Worm (Caenorhabditis elegans): ENCODE measurements around the gene nhr-11.

The nhr-11 gene

ce11 chrIV:9093932-9094331 is 24.1 kb downstream of the nhr-11 start, which contains the start of gene lpl-1:
Gene lpl-1, minus strand, starts transcription at chrIV:9094032.
- TF ChIP-seq fkh-6 (tag; optimal IDR thresholded peaks at IDR 0.05) (no peak), pha-4 (tag; optimal IDR thresholded peaks at IDR 0.05) (no peak), ceh-9 (tag; optimal IDR thresholded peaks at IDR 0.05) (no peak), elt-4 (tag; optimal IDR thresholded peaks at IDR 0.05) (no peak), hlh-6 (tag; optimal IDR thresholded peaks at IDR 0.05) (no peak), ceh-19 (GFP tag; optimal IDR thresholded peaks at IDR 0.05) (no peak), madf-2 (tag; optimal IDR thresholded peaks at IDR 0.05) (no peak), odd-2 (tag; optimal IDR thresholded peaks at IDR 0.05) (no peak), ceh-2 (tag; optimal IDR thresholded peaks at IDR 0.05) (no peak), ceh-45 (GFP tag; IDR thresholded peaks at IDR 0.05) (no peak), ceh-30 (tag; optimal IDR thresholded peaks at IDR 0.05) (no peak), pax-1 (tag; optimal IDR thresholded peaks at IDR 0.05) (no peak), unc-55 (GFP tag; optimal IDR thresholded peaks at IDR 0.05) (no peak)

- TF ChIP-seq hlh-30 (tag; optimal IDR thresholded peaks at IDR 0.05; ENCODE audit: insufficient read depth): no peak
- TF ChIP-seq unc-55 (GFP tag; optimal IDR thresholded peaks at IDR 0.05): no peak
- TF ChIP-seq ceh-19 (GFP tag; optimal IDR thresholded peaks at IDR 0.05): no peak
- no peak for TF ChIP-seq elt-2 (tag; optimal IDR thresholded peaks at IDR 0.05)
- TF ChIP-seq pros-1 (tag; optimal IDR thresholded peaks at IDR 0.05): no peak
- no peak for TF ChIP-seq tbx-2 (tag; optimal IDR thresholded peaks at IDR 0.05)
- TF ChIP-seq fkh-6 (tag; optimal IDR thresholded peaks at IDR 0.05): no peak
- no peak for TF ChIP-seq ref-2 (tag; optimal IDR thresholded peaks at IDR 0.05)
- TF ChIP-seq hlh-6 (tag; optimal IDR thresholded peaks at IDR 0.05): no peak
- TF ChIP-seq npax-4 (tag; optimal IDR thresholded peaks at IDR 0.05): no peak
- TF ChIP-seq unc-86 (tag; optimal IDR thresholded peaks at IDR 0.05): no peak
- no peak for TF ChIP-seq K02D7.2 (tag; optimal IDR thresholded peaks at IDR 0.05)
- no peak for TF ChIP-seq ceh-2 (tag; optimal IDR thresholded peaks at IDR 0.05)
- TF ChIP-seq sox-2 (GFP tag; IDR thresholded peaks at IDR 0.05): no peak
Observed at ce11 chrIV:9094356-9094755, 24.6 kb downstream of the nhr-11 start, which contains the start of gene mrpl-42. Gene mrpl-42, minus strand, starts transcription at chrIV:9094456.

ce11 chrIV:9095553-9095952 is 25.8 kb downstream of the nhr-11 start, which contains the start of gene icln-1:
Gene icln-1, minus strand, starts transcription at chrIV:9095653.
- no peak for TF ChIP-seq pha-4 (tag; optimal IDR thresholded peaks at IDR 0.05)
- no peak for TF ChIP-seq ztf-16 (tag; optimal IDR thresholded peaks at IDR 0.05)
- no peak for TF ChIP-seq elt-2 (tag; optimal IDR thresholded peaks at IDR 0.05)
- TF ChIP-seq npax-4 (tag; optimal IDR thresholded peaks at IDR 0.05): no peak
- TF ChIP-seq sox-4 (tag; optimal IDR thresholded peaks at IDR 0.05): no peak
- TF ChIP-seq ceh-24 (tag; optimal IDR thresholded peaks at IDR 0.05): no peak
- no peak for TF ChIP-seq ceh-22 (tag; optimal IDR thresholded peaks at IDR 0.05)
- no peak for TF ChIP-seq fkh-10 (GFP tag; optimal IDR thresholded peaks at IDR 0.05)
- no peak for TF ChIP-seq hlh-13 (GFP tag; optimal IDR thresholded peaks at IDR 0.05)
- TF ChIP-seq hlh-15 (tag; optimal IDR thresholded peaks at IDR 0.05): no peak
- TF ChIP-seq lim-6 (tag; optimal IDR thresholded peaks at IDR 0.05): no peak
- no peak for TF ChIP-seq sox-2 (GFP tag; IDR thresholded peaks at IDR 0.05)
- no peak for TF ChIP-seq ceh-6 (GFP tag; optimal IDR thresholded peaks at IDR 0.05)
- TF ChIP-seq pros-1 (tag; optimal IDR thresholded peaks at IDR 0.05): no peak
- no peak for TF ChIP-seq ceh-19 (GFP tag; optimal IDR thresholded peaks at IDR 0.05)

ce11 chrIV:9096160-9096879 is 26.5 kb downstream of the nhr-11 start, which contains the start of the genes znf-706 and cpna-3:
Gene znf-706, minus strand, starts transcription at chrIV:9096231.
Gene cpna-3, plus strand, starts transcription at chrIV:9096842.
- TF ChIP-seq hlh-6 (tag; optimal IDR thresholded peaks at IDR 0.05) (no peak), nhr-232 (tag; optimal IDR thresholded peaks at IDR 0.05) (no peak), hlh-30 (tag; optimal IDR thresholded peaks at IDR 0.05; ENCODE audit: insufficient read depth) (peak; percentile 38), ceh-30 (tag; optimal IDR thresholded peaks at IDR 0.05) (no peak), ceh-34 (tag; optimal IDR thresholded peaks at IDR 0.05) (peak; percentile 18)

- TF ChIP-seq fkh-6 (tag; optimal IDR thresholded peaks at IDR 0.05): no peak
- no peak for TF ChIP-seq rnt-1 (tag; optimal IDR thresholded peaks at IDR 0.05)
- TF ChIP-seq unc-42 (tag; optimal IDR thresholded peaks at IDR 0.05): no peak
- no peak for TF ChIP-seq K02D7.2 (tag; optimal IDR thresholded peaks at IDR 0.05)
- no peak for TF ChIP-seq ceh-24 (tag; optimal IDR thresholded peaks at IDR 0.05)
- TF ChIP-seq ceh-9 (tag; optimal IDR thresholded peaks at IDR 0.05): no peak
- TF ChIP-seq madf-2 (tag; optimal IDR thresholded peaks at IDR 0.05): no peak
- no peak for TF ChIP-seq elt-4 (tag; optimal IDR thresholded peaks at IDR 0.05)
- TF ChIP-seq tbx-7 (tag; optimal IDR thresholded peaks at IDR 0.05): no peak
- TF ChIP-seq ahr-1 (tag; optimal IDR thresholded peaks at IDR 0.05): no peak
- TF ChIP-seq ceh-6 (GFP tag; optimal IDR thresholded peaks at IDR 0.05): no peak
- TF ChIP-seq dve-1 (tag; optimal IDR thresholded peaks at IDR 0.05): no peak
- no peak for TF ChIP-seq ceh-45 (GFP tag; IDR thresholded peaks at IDR 0.05)
- TF ChIP-seq ceh-14 (tag; optimal IDR thresholded peaks at IDR 0.05): no peak
- TF ChIP-seq pha-4 (tag; optimal IDR thresholded peaks at IDR 0.05): no peak
- no peak for TF ChIP-seq sox-4 (tag; optimal IDR thresholded peaks at IDR 0.05)
- TF ChIP-seq ceh-22 (tag; optimal IDR thresholded peaks at IDR 0.05): no peak
Observed at ce11 chrIV:9098942-9099341, 29.1 kb downstream of the nhr-11 start, which contains the start of gene gldi-10. Gene gldi-10, plus strand, starts transcription at chrIV:9099242.

Data from whole organism, late embryonic.